Worm (Caenorhabditis elegans) whole organism, L4 larva: ENCODE data around the gene cal-4.

Source experiments
- mes-2 ChIP-seq: sonication (generic microtip); optimal IDR thresholded peaks from 2 replicates; lab custom pipeline; 2016; ENCODE audit warnings: missing genotype, mild to moderate bottlenecking, missing genetic modification characterization, missing compliant biosample characterization; ENCODE audit not compliant: poor library complexity, severe bottlenecking
- nhr-25 ChIP-seq: sonication (generic microtip); optimal IDR thresholded peaks from 2 replicates; lab custom pipeline; 2017; ENCODE audit warnings: missing genetic modification characterization, mild to moderate bottlenecking, missing compliant biosample characterization, antibody characterized with exemption, moderate library complexity, borderline replicate concordance; ENCODE audit not compliant: insufficient read depth
- snpc-4 ChIP-seq: fragments of 150-350 bp; optimal IDR thresholded peaks from 2 replicates; lab custom pipeline; 2014; ENCODE audit warnings: missing biosample characterization, missing genetic modification characterization

DNA sequence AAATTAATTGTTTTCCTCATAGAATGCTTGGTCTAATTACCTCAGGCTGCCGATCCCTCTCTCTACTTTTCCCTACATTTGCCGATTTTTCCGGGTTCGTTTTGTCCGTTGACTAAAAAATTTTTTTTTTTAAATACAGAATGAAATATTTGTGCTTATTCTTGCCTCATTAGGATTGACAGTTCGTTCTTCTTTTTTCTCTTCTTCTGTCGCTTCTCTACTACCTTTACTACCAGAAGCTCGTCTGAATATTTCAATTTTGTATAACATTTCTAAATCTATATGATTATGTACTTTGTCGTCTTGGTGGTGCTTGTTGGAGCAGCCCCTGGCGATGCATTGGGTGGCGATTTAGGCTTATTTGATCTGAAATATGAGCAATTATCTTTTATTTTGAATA lies 46.0 kb upstream of the cal-4 start:
- no peak for TF ChIP-seq snpc-4 (tag; lab: Kevin White, UChicago)
- no peak for TF ChIP-seq mes-2 (tag; lab: Kevin White, UChicago)
- TF ChIP-seq nhr-25 (tag; lab: Kevin White, UChicago), result no peak
